Worm (Caenorhabditis elegans): Measurements from ENCODE around the gene srr-9.
A peak's percentile ranks its signal among the peaks of the same experiment; 100 is the strongest.

srr-9 gene

DNA sequence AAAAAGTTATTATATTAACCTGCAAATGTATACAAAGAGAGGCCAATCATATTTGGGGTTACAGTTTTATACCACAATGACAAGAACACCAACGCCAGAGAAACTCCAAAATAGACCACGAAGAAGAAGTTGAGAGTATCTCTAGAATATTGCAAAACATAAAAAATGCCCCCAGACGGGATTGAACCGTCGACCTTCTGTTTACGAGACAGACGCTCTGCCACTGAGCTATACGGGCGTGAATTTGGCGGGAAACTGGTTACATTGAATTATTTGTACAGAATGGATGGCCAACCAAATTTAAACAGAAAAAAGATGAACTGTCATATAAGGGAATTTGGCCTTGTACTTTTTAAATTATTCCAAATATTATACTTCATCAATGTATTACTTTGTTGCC, 7.3 kb upstream of the srr-9 start (continued):
- peak; percentile 60; the same call in 1 of the 2 replicates for TF ChIP-seq egl-43 (GFP tag; IDR thresholded peaks at IDR 0.05)
- 0 out of 2 replicates have a peak, but pooled peaks have one; percentile 6 for TF ChIP-seq ceh-44 (GFP tag; IDR thresholded peaks at IDR 0.05)
- peak; percentile 77 for TF ChIP-seq T26A8.4 (GFP tag; IDR thresholded peaks at IDR 0.05)
- peak; percentile 64 for TF ChIP-seq hlh-30 (tag; optimal IDR thresholded peaks at IDR 0.05; ENCODE audit: insufficient read depth)
- no peak for TF ChIP-seq nhr-76 (tag; optimal IDR thresholded peaks at IDR 0.05)
- TF ChIP-seq arid-1 (GFP tag; conservative IDR thresholded peaks at IDR 0.05), result 0 out of 2 replicates have a peak, but pooled peaks have one; percentile 61
- TF ChIP-seq dmd-8 (GFP tag; IDR thresholded peaks at IDR 0.05), result 0 out of 2 replicates have a peak, but pooled peaks have one; percentile 10
- TF ChIP-seq tag-97 (GFP tag; IDR thresholded peaks at IDR 0.05), result no peak
- no peak for TF ChIP-seq ZK546.5 (tag; optimal IDR thresholded peaks at IDR 0.05)
- no peak for TF ChIP-seq F37D6.2 (tag; optimal IDR thresholded peaks at IDR 0.05)
- no peak for TF ChIP-seq daf-8 (GFP tag; IDR thresholded peaks at IDR 0.05)
- TF ChIP-seq lin-38 (GFP tag; IDR thresholded peaks at IDR 0.05), result peak; percentile 26; the same call in 1 of the 2 replicates
- TF ChIP-seq tra-1 (GFP tag; IDR thresholded peaks at IDR 0.05), result no peak
- TF ChIP-seq F49E8.2 (tag; optimal IDR thresholded peaks at IDR 0.05; ENCODE audit: borderline replicate concordance), result no peak
- TF ChIP-seq ctbp-1 (GFP tag; IDR thresholded peaks at IDR 0.05), result 0 out of 2 replicates have a peak, but pooled peaks have one; percentile 12
- TF ChIP-seq jun-1 (tag; optimal IDR thresholded peaks at IDR 0.05), result no peak

DNA sequence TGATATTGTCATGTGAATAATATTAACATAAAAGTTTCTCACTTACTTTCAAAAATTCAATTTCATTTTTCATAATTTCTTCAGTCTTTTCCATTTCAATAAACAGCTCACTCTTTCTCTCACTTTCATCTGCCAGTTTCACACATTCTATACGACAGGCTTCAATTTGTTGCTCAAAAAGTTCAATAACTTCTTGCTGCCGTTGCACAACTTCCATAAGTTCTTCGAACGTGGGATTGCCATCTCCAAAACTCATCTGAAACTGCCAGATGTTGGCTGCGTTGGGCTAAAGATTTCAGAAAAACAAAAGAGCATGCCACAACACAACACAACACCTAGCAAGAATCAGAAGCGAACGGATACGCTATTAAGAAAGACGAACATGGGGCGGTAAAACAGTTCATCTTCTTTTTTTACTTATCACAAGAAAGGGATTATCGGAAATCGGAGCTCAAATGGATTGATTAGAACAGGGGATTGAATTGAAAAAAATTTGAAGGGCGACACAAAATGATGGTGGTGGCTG, 4.5 kb upstream of the srr-9 start:
- no peak for TF ChIP-seq F49E8.2 (tag; optimal IDR thresholded peaks at IDR 0.05; ENCODE audit: borderline replicate concordance)
- TF ChIP-seq dmd-6 (GFP tag; IDR thresholded peaks at IDR 0.05), result no peak
- TF ChIP-seq spr-1 (tag; optimal IDR thresholded peaks at IDR 0.05), result no peak
- no peak for TF ChIP-seq F10B5.3 (tag; optimal IDR thresholded peaks at IDR 0.05)
- TF ChIP-seq nhr-237 (tag; optimal IDR thresholded peaks at IDR 0.05), result no peak
- TF ChIP-seq lsy-2 (tag; optimal IDR thresholded peaks at IDR 0.05), result peak in 1 of 2 experiments; percentile 32
- no peak for TF ChIP-seq F37D6.2 (tag; optimal IDR thresholded peaks at IDR 0.05)
- no peak for TF ChIP-seq daf-8 (GFP tag; IDR thresholded peaks at IDR 0.05)
- TF ChIP-seq egl-27 (tag; optimal IDR thresholded peaks at IDR 0.05), result no peak
- TF ChIP-seq unc-130 (GFP tag; optimal IDR thresholded peaks at IDR 0.05), result no peak
- TF ChIP-seq mep-1 (tag; optimal IDR thresholded peaks at IDR 0.05), result peak; percentile 26
- peak; percentile 1 for TF ChIP-seq Y5F2A.4 (GFP tag; optimal IDR thresholded peaks at IDR 0.05)
- TF ChIP-seq nhr-77 (tag; optimal IDR thresholded peaks at IDR 0.05), result no peak
- no peak for TF ChIP-seq daf-19 (GFP tag; conservative IDR thresholded peaks at IDR 0.05)
- peak; percentile 83 for TF ChIP-seq aha-1 (tag)
- no peak for TF ChIP-seq dmd-9 (GFP tag; IDR thresholded peaks at IDR 0.05)
- 0 out of 2 replicates have a peak, but pooled peaks have one; percentile 9 for TF ChIP-seq zip-11 (GFP tag; IDR thresholded peaks at IDR 0.05)
- no peak for TF ChIP-seq hif-1 (tag; optimal IDR thresholded peaks at IDR 0.05)
- TF ChIP-seq Y105C5A.15 (GFP tag; IDR thresholded peaks at IDR 0.05), result no peak
- TF ChIP-seq php-3 (GFP tag; IDR thresholded peaks at IDR 0.05), result no peak
- no peak for TF ChIP-seq gei-8 (GFP tag; optimal IDR thresholded peaks at IDR 0.05)
- no peak for TF ChIP-seq lin-13 (GFP tag; optimal IDR thresholded peaks at IDR 0.05)
- TF ChIP-seq hmg-1.1 (GFP tag; IDR thresholded peaks at IDR 0.05), result no peak
- TF ChIP-seq ceh-62 (tag; optimal IDR thresholded peaks at IDR 0.05), result no peak
- no peak for TF ChIP-seq pqm-1 (tag; optimal IDR thresholded peaks at IDR 0.05)
- TF ChIP-seq lim-7 (GFP tag; IDR thresholded peaks at IDR 0.05), result 0 out of 2 replicates have a peak, but pooled peaks have one; percentile 26
- TF ChIP-seq jun-1 (tag; optimal IDR thresholded peaks at IDR 0.05), result no peak
- TF ChIP-seq sdz-12 (GFP tag; optimal IDR thresholded peaks at IDR 0.05), result no peak
- TF ChIP-seq Y75B8A.6 (GFP tag; IDR thresholded peaks at IDR 0.05), result no peak
- TF ChIP-seq nhr-10 (tag; optimal IDR thresholded peaks at IDR 0.05), result no peak
- no peak for TF ChIP-seq hlh-30 (tag; optimal IDR thresholded peaks at IDR 0.05; ENCODE audit: insufficient read depth)
- TF ChIP-seq ama-1 (optimal IDR thresholded peaks at IDR 0.05), result peak; percentile 46
- no peak for TF ChIP-seq snpc-4 (tag; optimal IDR thresholded peaks at IDR 0.05)
- no peak for TF ChIP-seq mxl-3 (GFP tag; optimal IDR thresholded peaks at IDR 0.05)
- TF ChIP-seq mxl-2 (GFP tag; conservative IDR thresholded peaks at IDR 0.05), result no peak
- no peak for TF ChIP-seq F26F4.8 (GFP tag; conservative IDR thresholded peaks at IDR 0.05)
- TF ChIP-seq daf-16 (GFP tag; optimal IDR thresholded peaks at IDR 0.05), result no peak
- TF ChIP-seq daf-16 (tag; optimal IDR thresholded peaks at IDR 0.05), result no peak
- TF ChIP-seq nhr-42 (GFP tag; IDR thresholded peaks at IDR 0.05), result no peak
- TF ChIP-seq egl-43 (GFP tag; IDR thresholded peaks at IDR 0.05), result 0 out of 2 replicates have a peak, but pooled peaks have one; percentile 24

Data from whole organism, L4 larva.